Worm (Caenorhabditis elegans): ENCODE measurements around the gene ZK418.10.

DNA sequence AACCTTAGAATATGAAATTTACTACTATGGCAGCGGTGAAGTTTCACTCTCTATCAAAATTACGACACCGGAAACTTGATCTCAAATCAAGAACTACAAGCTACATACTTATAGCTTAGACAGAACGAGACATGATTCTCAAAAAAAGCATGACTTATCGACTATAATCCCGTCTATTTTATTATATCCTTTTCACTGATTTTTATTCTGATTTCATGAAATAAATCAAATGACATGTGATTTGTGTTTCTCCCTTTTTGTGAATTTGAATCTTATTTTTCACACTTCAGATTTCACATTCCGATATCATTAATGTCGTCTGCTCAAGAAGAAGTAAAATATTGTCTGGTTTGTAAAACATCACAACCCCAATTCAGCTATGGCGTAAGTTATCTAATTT, 9.5 kb upstream of the ZK418.10 start, which contains the start of gene ZK418.11:
- TF ChIP-seq F52B5.7 (tag; optimal IDR thresholded peaks at IDR 0.05) (no peak), ceh-91 (GFP tag; IDR thresholded peaks at IDR 0.05) (no peak), nfyb-1 (GFP tag; IDR thresholded peaks at IDR 0.05) (no peak), egrh-3 (GFP tag; IDR thresholded peaks at IDR 0.05) (no peak), ekl-4 (GFP tag; IDR thresholded peaks at IDR 0.05) (no peak), ztf-28 (GFP tag; IDR thresholded peaks at IDR 0.05) (no peak), somi-1 (GFP tag; optimal IDR thresholded peaks at IDR 0.05) (no peak), unc-130 (GFP tag; optimal IDR thresholded peaks at IDR 0.05) (no peak), gei-17 (GFP tag; optimal IDR thresholded peaks at IDR 0.05) (no peak), ztf-25 (GFP tag; IDR thresholded peaks at IDR 0.05) (no peak), bed-1 (GFP tag; IDR thresholded peaks at IDR 0.05) (no peak)
